Comparison of ENCODE assay signal across 1 worm cellular context in genomic region chrX:15666169-15666811, ce11.
TF ChIP-seq lines count a peak whose summit lies in the region.

Gene pcdr-1 (plus strand): TSS chrX:15666761.

TF ChIP-seq in whole organism, L1 larva, 84 proteins besides CTCF, POLR2A, EP300 and RAD21 (continued from another document):
- TF ChIP-seq jun-1 (tag; optimal IDR thresholded peaks at IDR 0.05; lab: Kevin White, UChicago) (no peak), nhr-90 (tag; optimal IDR thresholded peaks at IDR 0.05; lab: Kevin White, UChicago; ENCODE audit: poor library complexity) (no peak), sptf-1 (tag; optimal IDR thresholded peaks at IDR 0.05; lab: Kevin White, UChicago) (no peak), lin-39 (tag; optimal IDR thresholded peaks at IDR 0.05; lab: Kevin White, UChicago) (no peak)
